Fruit fly (Drosophila melanogaster): ENCODE results near the gene mkg-p.

Gene mkg-p

dm6 chr3L:8437583-8437982 lies 32.5 kb upstream of the mkg-p start:
- TF ChIP-seq Dfd (GFP tag; optimal IDR thresholded peaks at IDR 0.05) (peak in 1 of 2 experiments; percentile 78), CG14014 (GFP tag; IDR thresholded peaks at IDR 0.05) (0 out of 2 replicates have a peak, but pooled peaks have one; percentile 15), CG3838 (GFP tag; optimal IDR thresholded peaks at IDR 0.05) (no peak), CG4360 (GFP tag; IDR thresholded peaks at IDR 0.05) (peak; percentile 72)

dm6 chr3L:8424831-8425336 lies 19.8 kb upstream of the mkg-p start, which contains the start of gene Cbl:
Gene Cbl (plus strand): TSS chr3L:8424954.
- peak; percentile 74; the same call in 2 of the 3 replicates for TF ChIP-seq Aef1 (GFP tag; IDR thresholded peaks at IDR 0.05)
- no peak for TF ChIP-seq CG5180 (GFP tag; optimal IDR thresholded peaks at IDR 0.05)
- no peak for TF ChIP-seq NK7.1 (GFP tag; optimal IDR thresholded peaks at IDR 0.05)
- peak; percentile 7 for TF ChIP-seq CG2875 (GFP tag; optimal IDR thresholded peaks at IDR 0.05)
- no peak for TF ChIP-seq CG11696 (GFP tag; IDR thresholded peaks at IDR 0.05)
- TF ChIP-seq MTF-1 (GFP tag; optimal IDR thresholded peaks at IDR 0.05; ENCODE audit: borderline replicate concordance) = peak; percentile 52
- TF ChIP-seq B-H1 (GFP tag; IDR thresholded peaks at IDR 0.05) = no peak
- peak; percentile 52 for TF ChIP-seq E2f2 (GFP tag; IDR thresholded peaks at IDR 0.05)
- TF ChIP-seq CG33213 (GFP tag; optimal IDR thresholded peaks at IDR 0.05) = peak; percentile 68
- 0 out of 3 replicates have a peak, but pooled peaks have one; percentile 37 for TF ChIP-seq CG6791 (GFP tag; IDR thresholded peaks at IDR 0.05; ENCODE audit: partially characterized antibody)
- TF ChIP-seq CG8281 (tag; optimal IDR thresholded peaks at IDR 0.05) = no peak
- no peak for TF ChIP-seq Hr3 (GFP tag; optimal IDR thresholded peaks at IDR 0.05)
- peak; percentile 24 for TF ChIP-seq CG18262 (tag; optimal IDR thresholded peaks at IDR 0.05)
- no peak for TF ChIP-seq CG5953 (GFP tag; IDR thresholded peaks at IDR 0.05)
- peak; percentile 48 for TF ChIP-seq odd (GFP tag; optimal IDR thresholded peaks at IDR 0.05)
- peak; percentile 10 for TF ChIP-seq fd102C (GFP tag; optimal IDR thresholded peaks at IDR 0.05)
- peak; percentile 69 for TF ChIP-seq trem (tag; optimal IDR thresholded peaks at IDR 0.05)
- peak; percentile 26 for TF ChIP-seq repo (GFP tag; optimal IDR thresholded peaks at IDR 0.05)
- no peak for TF ChIP-seq Doc3 (GFP tag; IDR thresholded peaks at IDR 0.05; ENCODE audit: partially characterized antibody)
- TF ChIP-seq caup (GFP tag; optimal IDR thresholded peaks at IDR 0.05; ENCODE audit: severe bottlenecking) = peak; percentile 38
- peak; percentile 76; the same call in 1 of the 3 replicates for TF ChIP-seq CG34422 (GFP tag; IDR thresholded peaks at IDR 0.05)
- peak; percentile 67 for TF ChIP-seq sens (GFP tag)
- no peak for TF ChIP-seq CG6272 (GFP tag; IDR thresholded peaks at IDR 0.05)
- TF ChIP-seq Lpt (GFP tag; optimal IDR thresholded peaks at IDR 0.05) = no peak
- peak; percentile 10 for TF ChIP-seq Max (GFP tag; optimal IDR thresholded peaks at IDR 0.05)
- peak; percentile 36 for TF ChIP-seq CG10462 (GFP tag; optimal IDR thresholded peaks at IDR 0.05)
- peak; percentile 6 for TF ChIP-seq Side (GFP tag; optimal IDR thresholded peaks at IDR 0.05)
- TF ChIP-seq CG9797 (GFP tag; optimal IDR thresholded peaks at IDR 0.05) = peak; percentile 97
- TF ChIP-seq MBD-R2 (GFP tag; IDR thresholded peaks at IDR 0.05) = peak; percentile 60
- peak; percentile 22; the same call in 1 of the 3 replicates for TF ChIP-seq HLH4C (GFP tag; IDR thresholded peaks at IDR 0.05; ENCODE audit: partially characterized antibody)
- no peak for TF ChIP-seq CG30431 (GFP tag; optimal IDR thresholded peaks at IDR 0.05)
- no peak for TF ChIP-seq sisA (GFP tag; IDR thresholded peaks at IDR 0.05)
- peak; percentile 21 for TF ChIP-seq lilli (GFP tag; optimal IDR thresholded peaks at IDR 0.05)
- TF ChIP-seq CG2199 (GFP tag; IDR thresholded peaks at IDR 0.05) = no peak
- peak; percentile 99 for TF ChIP-seq CG17385 (GFP tag; optimal IDR thresholded peaks at IDR 0.05)
- TF ChIP-seq nom (GFP tag; optimal IDR thresholded peaks at IDR 0.05) = peak; percentile 52
- TF ChIP-seq crc (GFP tag; optimal IDR thresholded peaks at IDR 0.05) = no peak
- TF ChIP-seq Dbx (GFP tag; IDR thresholded peaks at IDR 0.05) = no peak
- 0 out of 4 replicates have a peak, but pooled peaks have one; percentile 29 for TF ChIP-seq Dll (GFP tag; IDR thresholded peaks at IDR 0.05; ENCODE audit: partially characterized antibody)
- TF ChIP-seq ems (GFP tag; optimal IDR thresholded peaks at IDR 0.05) = no peak
- no peak for TF ChIP-seq CG3281 (GFP tag; optimal IDR thresholded peaks at IDR 0.05)
- TF ChIP-seq Optix (GFP tag; IDR thresholded peaks at IDR 0.05) = no peak
- no peak for TF ChIP-seq NC2α (GFP tag; optimal IDR thresholded peaks at IDR 0.05)
- TF ChIP-seq CG14667 (GFP tag; IDR thresholded peaks at IDR 0.05) = no peak
- TF ChIP-seq CG30403 (GFP tag; optimal IDR thresholded peaks at IDR 0.05) = no peak

All from whole organism, embryonic.